Fruit fly (Drosophila melanogaster) whole organism, embryonic: ENCODE measurements around the gene Gmppb.

ENCODE experiments used
- Adf1 ChIP-seq: fragments of 200-800 bp; sonication (Bioruptor generic); IDR thresholded peaks from 2 replicates; pipeline ENCODE4 v1.3.6; 2022; ENCODE audit warnings: missing biosample characterization, missing genetic modification characterization
- CG11696 ChIP-seq: fragments of 200-800 bp; sonication (Bioruptor generic); IDR thresholded peaks from 2 replicates; pipeline ENCODE4 v1.3.6; 2022; ENCODE audit warnings: missing biosample characterization, missing genetic modification characterization
- CG12769 ChIP-seq: fragments of 200-800 bp; sonication (Bioruptor generic); optimal IDR thresholded peaks from 2 replicates; lab custom pipeline; 2019; ENCODE audit warnings: missing biosample characterization, mild to moderate bottlenecking, missing genetic modification characterization, moderate library complexity
- CG16815 ChIP-seq: fragments of 200-800 bp; sonication (Bioruptor generic); optimal IDR thresholded peaks from 3 replicates; lab custom pipeline; 2017; ENCODE audit warnings: missing biosample characterization, mild to moderate bottlenecking, missing genetic modification characterization
- CG17802 ChIP-seq: fragments of 200-800 bp; sonication (Bioruptor generic); optimal IDR thresholded peaks from 2 replicates; lab custom pipeline; 2018; ENCODE audit warnings: missing biosample characterization, mild to moderate bottlenecking, missing genetic modification characterization, moderate library complexity
- CG17829 ChIP-seq: fragments of 200-800 bp; optimal IDR thresholded peaks from 2 replicates; lab custom pipeline; 2019; ENCODE audit warnings: missing biosample characterization, mild to moderate bottlenecking, missing genetic modification characterization, moderate library complexity
- CG18619 ChIP-seq: fragments of 200-800 bp; sonication (Bioruptor generic); optimal IDR thresholded peaks from 3 replicates; lab custom pipeline; 2017; ENCODE audit warnings: missing biosample characterization, mild to moderate bottlenecking, missing genetic modification characterization
- CG2202 ChIP-seq: fragments of 200-800 bp; sonication (Bioruptor generic); optimal IDR thresholded peaks from 2 replicates; lab custom pipeline; 2018; ENCODE audit warnings: missing biosample characterization, mild to moderate bottlenecking, missing genetic modification characterization
- CG31388 ChIP-seq: fragments of 200-800 bp; sonication (Bioruptor generic); optimal IDR thresholded peaks from 2 replicates; lab custom pipeline; 2016; ENCODE audit warnings: missing biosample characterization, missing genetic modification characterization
- CG3163 ChIP-seq: fragments of 200-800 bp; sonication (Bioruptor generic); optimal IDR thresholded peaks from 3 replicates; lab custom pipeline; 2016; ENCODE audit warnings: missing biosample characterization, missing genetic modification characterization
- CG3281 ChIP-seq: fragments of 200-800 bp; sonication (Bioruptor generic); optimal IDR thresholded peaks from 3 replicates; lab custom pipeline; 2017; ENCODE audit warnings: missing biosample characterization, mild to moderate bottlenecking, missing genetic modification characterization
- CG34376 ChIP-seq: fragments of 200-800 bp; sonication (Bioruptor generic); optimal IDR thresholded peaks from 2 replicates; lab custom pipeline; 2018; ENCODE audit warnings: missing biosample characterization, mild to moderate bottlenecking, missing genetic modification characterization
- CG3838 ChIP-seq: fragments of 200-800 bp; sonication (Bioruptor generic); optimal IDR thresholded peaks from 3 replicates; lab custom pipeline; 2016; ENCODE audit warnings: missing biosample characterization, missing genetic modification characterization
- CG4328 ChIP-seq: fragments of 200-800 bp; sonication (Bioruptor generic); optimal IDR thresholded peaks from 3 replicates; lab custom pipeline; 2017; ENCODE audit warnings: missing biosample characterization, missing genetic modification reagents, missing genetic modification characterization
- CG4617 ChIP-seq: fragments of 200-800 bp; sonication (Bioruptor generic); optimal IDR thresholded peaks from 3 replicates; lab custom pipeline; 2016; ENCODE audit warnings: missing biosample characterization, missing genetic modification characterization, borderline replicate concordance
- CG8089 ChIP-seq: fragments of 200-800 bp; sonication (Bioruptor generic); optimal IDR thresholded peaks from 3 replicates; lab custom pipeline; 2016; ENCODE audit warnings: missing biosample characterization, missing genetic modification characterization
- CG8281 ChIP-seq: fragments of 200-800 bp; sonication (Bioruptor generic); optimal IDR thresholded peaks from 2 replicates; lab custom pipeline; 2018; ENCODE audit warnings: missing biosample characterization, mild to moderate bottlenecking, missing genetic modification characterization, moderate library complexity
- CG8765 ChIP-seq: fragments of 200-800 bp; sonication (Bioruptor generic); IDR thresholded peaks from 2 replicates; pipeline ENCODE4 v1.3.6; 2022; ENCODE audit warnings: missing biosample characterization, missing genetic modification characterization
- CoRest ChIP-seq: fragments of 200-800 bp; sonication (Bioruptor generic); optimal IDR thresholded peaks from 3 replicates; lab custom pipeline; 2018; ENCODE audit warnings: missing biosample characterization, mild to moderate bottlenecking, missing genetic modification characterization, moderate library complexity
- Deaf1 ChIP-seq: fragments of 200-800 bp; optimal IDR thresholded peaks from 3 replicates; lab custom pipeline; 2019; ENCODE audit warnings: missing biosample characterization, mild to moderate bottlenecking, missing genetic modification characterization, moderate library complexity
- Dfd ChIP-seq, 2 experiments: fragments of >200 bp; optimal IDR thresholded peaks; 2 replicates each; lab custom pipeline; 2017; ENCODE audit warnings: missing biosample characterization in 2 of 2, missing genetic modification characterization in 2 of 2
- Dll ChIP-seq: fragments of 200-800 bp; sonication (Bioruptor generic); IDR thresholded peaks from 4 replicates; pipeline ENCODE4 v1.3.6; 2022; ENCODE audit warnings: missing biosample characterization, missing genetic modification characterization; ENCODE audit not compliant: partially characterized antibody
- Doc3 ChIP-seq: fragments of 200-800 bp; sonication (Bioruptor generic); IDR thresholded peaks from 3 replicates; pipeline ENCODE4 v1.3.6; 2022; ENCODE audit warnings: missing biosample characterization, missing genetic modification characterization; ENCODE audit not compliant: partially characterized antibody
- ERR ChIP-seq: fragments of 200-800 bp; sonication (Bioruptor generic); optimal IDR thresholded peaks from 2 replicates; lab custom pipeline; 2016; ENCODE audit warnings: missing biosample characterization, missing genetic modification characterization
- Elba2 ChIP-seq: fragments of 200-800 bp; sonication (Bioruptor generic); optimal IDR thresholded peaks from 3 replicates; lab custom pipeline; 2016; ENCODE audit warnings: missing biosample characterization, missing genetic modification characterization
- Hmr ChIP-seq: fragments of 200-800 bp; sonication (Bioruptor generic); optimal IDR thresholded peaks from 3 replicates; lab custom pipeline; 2017; ENCODE audit warnings: mild to moderate bottlenecking, missing biosample characterization, missing genetic modification reagents, missing genetic modification characterization
- MBD-R2 ChIP-seq: fragments of 200-800 bp; sonication (Bioruptor generic); IDR thresholded peaks from 2 replicates; pipeline ENCODE4 v1.3.6; 2022; ENCODE audit warnings: missing biosample characterization, missing genetic modification characterization
- NFAT ChIP-seq: fragments of 200-800 bp; sonication (Bioruptor generic); IDR thresholded peaks from 2 replicates; pipeline ENCODE4 v1.3.6; 2022; ENCODE audit warnings: missing biosample characterization, missing genetic modification characterization
- NK7.1 ChIP-seq: fragments of 200-800 bp; sonication (Bioruptor generic); optimal IDR thresholded peaks from 3 replicates; lab custom pipeline; 2016; ENCODE audit warnings: missing biosample characterization, missing genetic modification characterization
- Oli ChIP-seq: fragments of 200-800 bp; sonication (Bioruptor generic); optimal IDR thresholded peaks from 2 replicates; lab custom pipeline; 2018; ENCODE audit warnings: missing biosample characterization, mild to moderate bottlenecking, missing genetic modification characterization, moderate library complexity
- Ravus ChIP-seq: fragments of 200-800 bp; sonication (Bioruptor generic); IDR thresholded peaks from 2 replicates; pipeline ENCODE4 v1.3.6; 2022; ENCODE audit warnings: missing biosample characterization, missing genetic modification characterization
- Sox102F ChIP-seq: fragments of 200-800 bp; sonication (Bioruptor generic); optimal IDR thresholded peaks from 2 replicates; lab custom pipeline; 2018; ENCODE audit warnings: missing biosample characterization, mild to moderate bottlenecking, missing genetic modification characterization, moderate library complexity
- bigmax ChIP-seq: fragments of 200-800 bp; sonication (Bioruptor generic); optimal IDR thresholded peaks from 2 replicates; lab custom pipeline; 2018; ENCODE audit warnings: missing biosample characterization, mild to moderate bottlenecking, missing genetic modification characterization
- cwo ChIP-seq: fragments of 200-800 bp; sonication (Bioruptor generic); optimal IDR thresholded peaks from 3 replicates; lab custom pipeline; 2017; ENCODE audit warnings: missing biosample characterization, missing genetic modification characterization, mild to moderate bottlenecking, moderate library complexity, missing genetic modification reagents
- fd96Cb ChIP-seq: fragments of 200-800 bp; sonication (Bioruptor generic); optimal IDR thresholded peaks from 2 replicates; lab custom pipeline; 2018; ENCODE audit warnings: missing biosample characterization, mild to moderate bottlenecking, missing genetic modification characterization, moderate library complexity
- gcm ChIP-seq: fragments of 200-800 bp; sonication (Bioruptor generic); optimal IDR thresholded peaks from 2 replicates; lab custom pipeline; 2019; ENCODE audit warnings: missing biosample characterization, mild to moderate bottlenecking, missing genetic modification characterization, moderate library complexity
- gfzf ChIP-seq: fragments of 200-800 bp; sonication (Bioruptor generic); optimal IDR thresholded peaks from 2 replicates; lab custom pipeline; 2016; ENCODE audit warnings: missing biosample characterization, mild to moderate bottlenecking, missing genetic modification characterization, moderate library complexity
- jigr1 ChIP-seq: fragments of 200-800 bp; sonication (Bioruptor generic); IDR thresholded peaks from 3 replicates; pipeline ENCODE4 v1.3.6; 2022; ENCODE audit warnings: missing biosample characterization, missing genetic modification characterization
- lbe ChIP-seq: fragments of 200-800 bp; sonication (Bioruptor generic); optimal IDR thresholded peaks from 2 replicates; lab custom pipeline; 2016; ENCODE audit warnings: missing biosample characterization, mild to moderate bottlenecking, missing genetic modification characterization
- lilli ChIP-seq: fragments of 200-800 bp; sonication (Bioruptor generic); optimal IDR thresholded peaks from 3 replicates; lab custom pipeline; 2016; ENCODE audit warnings: missing biosample characterization, missing genetic modification characterization
- nerfin-2 ChIP-seq: fragments of 200-800 bp; sonication (Bioruptor generic); IDR thresholded peaks from 2 replicates; pipeline ENCODE4 v1.3.6; 2022; ENCODE audit warnings: missing biosample characterization, missing genetic modification characterization; ENCODE audit not compliant: partially characterized antibody
- repo ChIP-seq: fragments of 200-800 bp; sonication (Bioruptor generic); optimal IDR thresholded peaks from 2 replicates; lab custom pipeline; 2016; ENCODE audit warnings: missing biosample characterization, missing genetic modification characterization
- rib ChIP-seq: fragments of 200-800 bp; sonication (Bioruptor generic); IDR thresholded peaks from 2 replicates; pipeline ENCODE4 v1.3.6; 2022; ENCODE audit warnings: missing biosample characterization, missing genetic modification characterization
- sc ChIP-seq, 3 experiments: fragments of >200 bp in 2 of 3; fragments of 200-800 bp in 1 of 3; sonication (Bioruptor generic) in 1 of 3; optimal IDR thresholded peaks; 2 replicates in 2 of 3; 3 replicates in 1 of 3; lab custom pipeline; 2017; ENCODE audit warnings: mild to moderate bottlenecking in 1 of 3, missing biosample characterization in 1 of 3, missing genetic modification characterization in 1 of 3, missing genetic modification reagents in 1 of 3
- schlank ChIP-seq: fragments of 200-800 bp; sonication (Bioruptor generic); optimal IDR thresholded peaks from 2 replicates; lab custom pipeline; 2018; ENCODE audit warnings: missing biosample characterization, mild to moderate bottlenecking, missing genetic modification characterization
- seq ChIP-seq: fragments of 200-800 bp; sonication (Bioruptor generic); IDR thresholded peaks from 2 replicates; pipeline ENCODE4 v1.3.6; 2022; ENCODE audit warnings: missing biosample characterization, missing genetic modification characterization
- stwl ChIP-seq: fragments of 200-800 bp; sonication (Bioruptor generic); optimal IDR thresholded peaks from 3 replicates; lab custom pipeline; 2018; ENCODE audit warnings: missing biosample characterization, mild to moderate bottlenecking, missing genetic modification characterization, moderate library complexity
- unc-4 ChIP-seq: fragments of 200-800 bp; sonication (Bioruptor generic); IDR thresholded peaks from 2 replicates; pipeline ENCODE4 v1.3.6; 2022; ENCODE audit warnings: missing biosample characterization, missing genetic modification characterization; ENCODE audit not compliant: partially characterized antibody
- vnd ChIP-seq: fragments of 200-800 bp; sonication (Bioruptor generic); IDR thresholded peaks from 3 replicates; pipeline ENCODE4 v1.3.6; 2022; ENCODE audit warnings: missing biosample characterization, missing genetic modification characterization; ENCODE audit not compliant: partially characterized antibody

The Gmppb gene

dm6 chr3R:4804126-4804649 is 7.1 kb upstream of the Gmppb start (continued):
- TF ChIP-seq vnd (GFP tag; lab: Robert Waterston, UW) (0 out of 3 replicates have a peak, but pooled peaks have one; percentile 8), CG18619 (no peak), CG12769 (tag; lab: Kevin White, UChicago) (peak; percentile 62), cwo (GFP tag; lab: Kevin White, UChicago) (no peak), NFAT (GFP tag; lab: Robert Waterston, UW) (no peak), CG17829 (tag; lab: Kevin White, UChicago) (no peak), repo (GFP tag; lab: Kevin White, UChicago) (no peak), seq (GFP tag; lab: Robert Waterston, UW) (peak; percentile 29; the same call in 1 of the 2 replicates), Dll (GFP tag; lab: Robert Waterston, UW) (peak; percentile 57; the same call in 2 of the 4 replicates), Oli (tag; lab: Kevin White, UChicago) (no peak), Elba2 (GFP tag; lab: Kevin White, UChicago) (no peak), Adf1 (GFP tag; lab: Robert Waterston, UW) (no peak), ERR (GFP tag; lab: Kevin White, UChicago) (no peak), lilli (GFP tag; lab: Kevin White, UChicago) (peak; percentile 3), Sox102F (GFP tag; lab: Kevin White, UChicago) (no peak), nerfin-2 (GFP tag; lab: Robert Waterston, UW) (peak; percentile 38; the same call in 1 of the 2 replicates), Deaf1 (tag; lab: Kevin White, UChicago) (no peak), CG8089 (GFP tag; lab: Kevin White, UChicago) (no peak), Ravus (no peak), CoRest (tag; lab: Kevin White, UChicago) (peak; percentile 36), CG34376 (GFP tag; lab: Kevin White, UChicago) (no peak), NK7.1 (GFP tag; lab: Kevin White, UChicago) (no peak), schlank (tag; lab: Kevin White, UChicago) (no peak), CG11696 (no peak), stwl (tag; lab: Kevin White, UChicago) (no peak), CG16815 (GFP tag; lab: Kevin White, UChicago) (no peak), fd96Cb (tag; lab: Kevin White, UChicago) (no peak), gfzf (GFP tag; lab: Kevin White, UChicago) (no peak), lbe (GFP tag; lab: Kevin White, UChicago) (no peak), jigr1 (no peak), CG31388 (GFP tag; lab: Kevin White, UChicago) (no peak), CG8765 (GFP tag; lab: Robert Waterston, UW) (no peak), CG8281 (tag; lab: Kevin White, UChicago) (peak; percentile 1), bigmax (GFP tag; lab: Kevin White, UChicago) (no peak), CG3281 (GFP tag; lab: Kevin White, UChicago) (no peak), CG3163 (GFP tag; lab: Kevin White, UChicago) (no peak), CG4617 (no peak), Doc3 (GFP tag; lab: Robert Waterston, UW) (peak; percentile 44; the same call in 1 of the 3 replicates), CG2202 (no peak), MBD-R2 (GFP tag; lab: Robert Waterston, UW) (no peak), gcm (GFP tag; lab: Kevin White, UChicago) (no peak), CG17802 (tag; lab: Kevin White, UChicago) (no peak), unc-4 (GFP tag; lab: Robert Waterston, UW) (peak; percentile 52), CG3838 (GFP tag; lab: Kevin White, UChicago) (no peak), CG4328 (GFP tag; lab: Kevin White, UChicago) (no peak), Hmr (peak; percentile 45), Dfd (GFP tag; optimal IDR thresholded peaks at IDR 0.05; lab: Kevin White, UChicago) (no peak), sc (optimal IDR thresholded peaks at IDR 0.05; lab: Kevin White, UChicago) (no peak), sc (GFP tag; optimal IDR thresholded peaks at IDR 0.05; lab: Kevin White, UChicago) (no peak), rib (GFP tag; lab: Robert Waterston, UW) (0 out of 2 replicates have a peak, but pooled peaks have one; percentile 33)
